Fruit fly (Drosophila melanogaster): Measurements from ENCODE around the gene NdufA3.

DNA sequence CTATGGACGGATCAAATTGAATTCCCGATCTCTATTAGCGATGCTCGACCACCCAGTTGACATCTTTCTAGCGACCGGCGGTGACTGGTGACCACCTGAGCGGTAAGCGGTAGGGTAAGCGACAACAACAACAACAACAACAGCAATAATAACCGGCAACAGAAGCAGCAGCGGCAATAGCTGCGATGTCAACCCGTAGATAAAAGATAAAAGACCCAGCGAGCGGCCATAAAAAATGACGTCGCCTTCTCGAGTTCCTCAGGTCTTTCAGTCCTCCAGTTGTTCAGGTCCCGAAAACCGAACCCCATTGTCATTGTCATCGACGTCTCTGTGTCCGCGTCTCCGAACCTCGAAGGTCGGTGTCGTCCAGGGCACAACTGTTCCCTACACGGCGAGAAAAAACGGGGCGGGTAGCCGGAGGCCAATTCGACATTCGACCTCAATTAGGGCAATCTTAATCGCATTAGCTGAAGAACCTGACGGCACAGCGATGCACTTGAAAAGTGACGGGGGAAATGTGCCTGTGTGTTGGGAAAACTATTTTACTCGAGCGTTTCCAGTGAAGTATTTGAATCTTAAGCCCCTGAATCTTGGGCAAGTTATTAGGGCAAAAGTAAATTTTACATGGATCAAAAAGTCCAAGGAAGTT lies 27.1 kb downstream of the NdufA3 start:
- TF ChIP-seq insv (optimal IDR thresholded peaks at IDR 0.05) (no peak), psq (optimal IDR thresholded peaks at IDR 0.05) (no peak)
